Fruit fly (Drosophila melanogaster) whole organism, pupa: ENCODE data around the gene Glut3.

ENCODE experiments used
- CG10348 ChIP-seq: fragments of 200-800 bp; sonication (Bioruptor generic); IDR thresholded peaks from 2 replicates; pipeline ENCODE4 v1.3.6; 2022; ENCODE audit warnings: missing biosample characterization, missing genetic modification characterization
- CG12605 ChIP-seq: fragments of 200-800 bp; sonication (Bioruptor generic); IDR thresholded peaks from 2 replicates; pipeline ENCODE4 v1.3.6; 2022; ENCODE audit warnings: missing biosample characterization, missing genetic modification characterization
- CG13204 ChIP-seq: fragments of 200-800 bp; sonication (Bioruptor generic); optimal IDR thresholded peaks from 2 replicates; lab custom pipeline; 2018; ENCODE audit warnings: missing biosample characterization, mild to moderate bottlenecking, missing genetic modification characterization, moderate library complexity
- CG14655 ChIP-seq: fragments of 200-800 bp; sonication (Bioruptor generic); optimal IDR thresholded peaks from 3 replicates; lab custom pipeline; 2017; ENCODE audit warnings: mild to moderate bottlenecking, missing biosample characterization, missing genetic modification reagents, missing genetic modification characterization
- CG15710 ChIP-seq: fragments of 200-800 bp; sonication (Bioruptor generic); optimal IDR thresholded peaks from 2 replicates; lab custom pipeline; 2018; ENCODE audit warnings: missing biosample characterization, mild to moderate bottlenecking, missing genetic modification characterization, moderate library complexity
- CG17806 ChIP-seq: fragments of 200-800 bp; sonication (Bioruptor generic); optimal IDR thresholded peaks from 2 replicates; lab custom pipeline; 2018; ENCODE audit warnings: missing biosample characterization, mild to moderate bottlenecking, missing genetic modification characterization, moderate library complexity
- CG32121 ChIP-seq: fragments of 200-800 bp; sonication (Bioruptor generic); IDR thresholded peaks from 2 replicates; pipeline ENCODE4 v1.3.6; 2022; ENCODE audit warnings: missing biosample characterization, missing genetic modification characterization
- CG34367 ChIP-seq: fragments of 200-800 bp; sonication (Bioruptor generic); optimal IDR thresholded peaks from 2 replicates; lab custom pipeline; 2018; ENCODE audit warnings: missing biosample characterization, mild to moderate bottlenecking, missing genetic modification characterization
- CG4496 ChIP-seq: fragments of 200-800 bp; sonication (Bioruptor generic); IDR thresholded peaks from 3 replicates; pipeline ENCODE4 v1.3.6; 2022; ENCODE audit warnings: missing biosample characterization, missing genetic modification characterization
- CG8159 ChIP-seq: fragments of 200-800 bp; sonication (Bioruptor generic); optimal IDR thresholded peaks from 3 replicates; lab custom pipeline; 2018; ENCODE audit warnings: missing biosample characterization, mild to moderate bottlenecking, missing genetic modification characterization, moderate library complexity
- CG8301 ChIP-seq: fragments of 200-800 bp; sonication (Bioruptor generic); optimal IDR thresholded peaks from 2 replicates; lab custom pipeline; 2018; ENCODE audit warnings: missing biosample characterization, mild to moderate bottlenecking, missing genetic modification characterization
- CG9948 ChIP-seq: fragments of 200-800 bp; sonication (Bioruptor generic); optimal IDR thresholded peaks from 2 replicates; lab custom pipeline; 2018; ENCODE audit warnings: missing biosample characterization, mild to moderate bottlenecking, missing genetic modification characterization, moderate library complexity
- D1 ChIP-seq: fragments of 200-800 bp; sonication (Bioruptor generic); optimal IDR thresholded peaks from 2 replicates; lab custom pipeline; 2018; ENCODE audit warnings: missing biosample characterization, mild to moderate bottlenecking, missing genetic modification characterization, moderate library complexity
- EcR ChIP-seq: fragments of 200-800 bp; sonication (Bioruptor generic); optimal IDR thresholded peaks from 3 replicates; lab custom pipeline; 2019; ENCODE audit warnings: missing biosample characterization, missing genetic modification characterization, mild to moderate bottlenecking, moderate library complexity, missing genetic modification reagents
- Ets98B ChIP-seq: fragments of 200-800 bp; sonication (Bioruptor generic); IDR thresholded peaks from 2 replicates; pipeline ENCODE4 v1.3.6; 2022; ENCODE audit warnings: missing biosample characterization, missing genetic modification characterization
- Pif1A ChIP-seq: fragments of 200-800 bp; sonication (Bioruptor generic); optimal IDR thresholded peaks from 3 replicates; lab custom pipeline; 2016; ENCODE audit warnings: missing biosample characterization, missing genetic modification characterization
- Pif1B ChIP-seq: fragments of 200-800 bp; sonication (Bioruptor generic); optimal IDR thresholded peaks from 3 replicates; lab custom pipeline; 2016; ENCODE audit warnings: missing biosample characterization, missing genetic modification characterization
- Snoo ChIP-seq: fragments of 200-800 bp; sonication (Bioruptor generic); optimal IDR thresholded peaks from 3 replicates; lab custom pipeline; 2017; ENCODE audit warnings: missing biosample characterization, mild to moderate bottlenecking, missing genetic modification characterization, inconsistent platforms
- fd96Ca ChIP-seq: fragments of 200-800 bp; sonication (Bioruptor generic); IDR thresholded peaks from 3 replicates; pipeline ENCODE4 v1.3.6; 2022; ENCODE audit warnings: missing biosample characterization, missing genetic modification characterization
- gl ChIP-seq: fragments of 200-800 bp; sonication (Bioruptor generic); optimal IDR thresholded peaks from 2 replicates; lab custom pipeline; 2018; ENCODE audit warnings: missing biosample characterization, mild to moderate bottlenecking, missing genetic modification characterization
- rn ChIP-seq: fragments of 200-800 bp; sonication (Bioruptor generic); IDR thresholded peaks from 2 replicates; pipeline ENCODE4 v1.3.6; 2022; ENCODE audit warnings: missing biosample characterization, missing genetic modification characterization

Glut3 gene

DNA sequence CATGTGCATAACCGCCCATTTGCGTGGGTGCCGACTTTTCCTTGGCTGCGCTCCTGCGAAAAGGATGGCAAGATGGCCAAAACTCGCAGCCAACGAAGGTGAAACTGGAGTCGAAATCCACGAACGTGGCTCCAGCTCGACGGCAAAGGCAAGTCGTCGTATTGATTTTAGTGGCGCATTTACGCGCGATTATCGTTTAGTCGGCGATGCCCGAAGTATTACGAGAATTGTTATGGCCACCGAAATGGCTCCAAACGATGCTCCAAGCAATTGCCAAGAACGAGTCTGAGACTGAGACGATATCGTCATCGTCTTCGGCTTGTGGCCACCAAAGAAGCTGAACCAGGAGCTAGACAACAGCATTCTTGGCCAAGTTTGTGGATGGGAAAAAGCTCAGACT is 3.5 kb downstream of the Glut3 start:
- TF ChIP-seq CG17806 (tag; lab: Kevin White, UChicago), result no peak
- no peak for TF ChIP-seq CG13204 (GFP tag; lab: Kevin White, UChicago)
- no peak for TF ChIP-seq CG9948 (tag; lab: Kevin White, UChicago)
- no peak for TF ChIP-seq CG34367
- TF ChIP-seq CG12605 (GFP tag; lab: Robert Waterston, UW), result no peak
- no peak for TF ChIP-seq CG10348
- TF ChIP-seq Snoo, result no peak
- TF ChIP-seq Pif1B (GFP tag; lab: Kevin White, UChicago), result no peak
- no peak for TF ChIP-seq CG4496 (GFP tag; lab: Robert Waterston, UW)
- no peak for TF ChIP-seq rn (GFP tag; lab: Robert Waterston, UW)
- no peak for TF ChIP-seq CG32121 (GFP tag; lab: Robert Waterston, UW)
- no peak for TF ChIP-seq gl (tag; lab: Kevin White, UChicago)
- no peak for TF ChIP-seq CG14655 (GFP tag; lab: Kevin White, UChicago)
- TF ChIP-seq CG15710 (tag; lab: Kevin White, UChicago), result no peak
- no peak for TF ChIP-seq D1
- no peak for TF ChIP-seq Pif1A (GFP tag; lab: Kevin White, UChicago)
- TF ChIP-seq Ets98B (GFP tag; lab: Robert Waterston, UW), result no peak
- TF ChIP-seq, all 21 proteins: peak for 0

DNA sequence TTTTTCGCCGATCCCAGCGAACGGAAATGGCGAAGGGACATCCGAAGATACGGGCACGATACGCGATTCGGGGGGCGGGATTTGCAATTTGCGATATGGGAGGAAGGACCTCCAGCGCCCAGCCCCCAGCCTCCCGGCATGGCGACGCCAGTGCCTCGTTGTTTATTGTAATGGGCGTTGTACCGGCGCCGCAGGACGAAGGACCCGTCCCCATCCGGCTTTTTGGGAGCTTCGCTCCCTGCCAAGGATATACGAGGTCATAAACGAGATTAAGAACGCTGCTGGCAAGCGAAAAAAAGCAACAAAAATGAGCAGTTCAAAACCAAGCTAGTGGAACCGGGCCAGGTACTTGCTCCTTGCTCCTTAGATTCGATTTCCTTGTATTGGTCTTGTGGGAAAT is 4.5 kb downstream of the Glut3 start:
- TF ChIP-seq Ets98B (GFP tag; lab: Robert Waterston, UW) (no peak), Pif1A (GFP tag; lab: Kevin White, UChicago) (no peak), CG8159 (tag; lab: Kevin White, UChicago) (no peak), EcR (GFP tag; lab: Kevin White, UChicago) (no peak), CG17806 (tag; lab: Kevin White, UChicago) (no peak), gl (tag; lab: Kevin White, UChicago) (no peak), fd96Ca (no peak), CG4496 (GFP tag; lab: Robert Waterston, UW) (no peak)

DNA sequence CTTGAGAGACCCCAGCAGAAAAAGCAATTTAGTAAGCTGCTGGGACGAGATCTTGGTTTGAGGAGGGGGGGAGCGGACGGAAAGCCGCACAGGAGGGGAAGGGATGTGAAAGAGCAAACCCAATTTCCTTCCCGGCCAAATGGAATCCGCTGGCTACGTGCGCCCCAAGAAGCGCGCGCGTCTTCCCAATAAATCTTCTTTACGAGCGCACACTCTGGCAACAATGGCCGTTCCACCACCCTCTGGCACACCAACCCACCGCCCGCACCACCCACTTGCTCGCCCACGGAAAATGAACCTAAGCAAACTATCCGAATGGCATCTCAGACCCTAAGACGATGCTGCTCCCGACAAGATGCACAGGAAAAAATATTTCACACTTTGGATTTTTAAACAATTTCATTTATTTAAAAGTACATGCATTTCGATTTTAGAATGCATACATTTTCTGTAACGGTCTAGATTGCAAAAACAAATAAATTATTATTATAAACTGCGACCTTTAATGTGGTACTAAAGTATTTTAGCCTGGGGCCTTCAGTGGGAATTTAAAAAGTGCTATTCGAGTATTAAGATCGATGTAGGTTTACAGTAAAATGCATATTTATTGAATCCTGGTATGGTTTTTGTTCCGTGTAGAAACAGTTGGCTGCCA is 6.0 kb downstream of the Glut3 start:
- TF ChIP-seq CG13204 (GFP tag; lab: Kevin White, UChicago), result no peak
- TF ChIP-seq CG9948 (tag; lab: Kevin White, UChicago), result no peak
- no peak for TF ChIP-seq CG4496 (GFP tag; lab: Robert Waterston, UW)
- no peak for TF ChIP-seq Pif1B (GFP tag; lab: Kevin White, UChicago)
- no peak for TF ChIP-seq CG14655 (GFP tag; lab: Kevin White, UChicago)
- no peak for TF ChIP-seq Snoo
- TF ChIP-seq CG12605 (GFP tag; lab: Robert Waterston, UW), result no peak
- TF ChIP-seq Ets98B (GFP tag; lab: Robert Waterston, UW), result no peak
- TF ChIP-seq gl (tag; lab: Kevin White, UChicago), result no peak
- TF ChIP-seq EcR (GFP tag; lab: Kevin White, UChicago), result no peak
- no peak for TF ChIP-seq CG15710 (tag; lab: Kevin White, UChicago)

dm6 chr3R:16794590-16794967 is 6.5 kb downstream of the Glut3 start:
- TF ChIP-seq CG13204 (GFP tag; lab: Kevin White, UChicago), result no peak
- no peak for TF ChIP-seq CG12605 (GFP tag; lab: Robert Waterston, UW)
- no peak for TF ChIP-seq Pif1B (GFP tag; lab: Kevin White, UChicago)
- TF ChIP-seq gl (tag; lab: Kevin White, UChicago), result no peak

dm6 chr3R:16797805-16798204 is 9.7 kb downstream of the Glut3 start:
- TF ChIP-seq CG9948 (tag; lab: Kevin White, UChicago) (no peak), rn (GFP tag; lab: Robert Waterston, UW) (no peak), Pif1B (GFP tag; lab: Kevin White, UChicago) (no peak), CG10348 (no peak), CG8301 (tag; lab: Kevin White, UChicago) (no peak), CG14655 (GFP tag; lab: Kevin White, UChicago) (no peak), Ets98B (GFP tag; lab: Robert Waterston, UW) (no peak), CG8159 (tag; lab: Kevin White, UChicago) (no peak), CG12605 (GFP tag; lab: Robert Waterston, UW) (no peak), Snoo (no peak)

DNA sequence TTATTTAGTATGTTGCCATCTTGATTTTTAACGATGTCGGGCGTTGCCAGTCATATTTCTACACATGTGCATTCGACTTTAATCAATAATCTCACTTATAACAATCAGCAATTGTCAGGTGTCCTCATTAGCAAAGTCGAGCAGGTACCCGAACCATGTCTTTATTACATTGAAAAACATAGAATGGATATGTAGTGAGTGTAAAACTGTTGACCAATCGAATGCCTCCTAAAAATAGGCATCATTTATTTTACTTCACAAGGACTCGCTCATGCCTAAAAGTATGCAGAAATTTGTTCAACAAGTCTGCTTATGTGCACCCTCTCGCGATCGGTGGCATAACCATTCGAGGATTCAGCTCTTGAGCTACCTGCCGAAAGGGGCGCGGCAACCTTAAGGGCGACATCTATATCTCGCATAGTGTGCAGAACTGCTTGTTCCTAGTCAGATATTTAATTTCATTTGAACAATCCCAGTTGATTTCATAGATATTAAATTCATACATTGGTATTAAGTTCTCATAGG is 10.5 kb downstream of the Glut3 start:
- TF ChIP-seq CG13204 (GFP tag; lab: Kevin White, UChicago), result no peak
- peak; percentile 69 for TF ChIP-seq CG14655 (GFP tag; lab: Kevin White, UChicago)
- TF ChIP-seq CG34367, result peak; percentile 59
- TF ChIP-seq CG12605 (GFP tag; lab: Robert Waterston, UW), result no peak
- no peak for TF ChIP-seq Ets98B (GFP tag; lab: Robert Waterston, UW)
- peak; percentile 42 for TF ChIP-seq rn (GFP tag; lab: Robert Waterston, UW)
- TF ChIP-seq CG4496 (GFP tag; lab: Robert Waterston, UW), result no peak
- no peak for TF ChIP-seq CG9948 (tag; lab: Kevin White, UChicago)
- peak; percentile 68 for TF ChIP-seq Snoo
- TF ChIP-seq CG32121 (GFP tag; lab: Robert Waterston, UW), result no peak
- TF ChIP-seq Pif1A (GFP tag; lab: Kevin White, UChicago), result peak; percentile 11
- 0 out of 2 replicates have a peak, but pooled peaks have one; percentile 11 for TF ChIP-seq CG10348
- no peak for TF ChIP-seq gl (tag; lab: Kevin White, UChicago)
- no peak for TF ChIP-seq CG17806 (tag; lab: Kevin White, UChicago)
- TF ChIP-seq D1, result peak; percentile 78
- TF ChIP-seq CG15710 (tag; lab: Kevin White, UChicago), result peak; percentile 43
- peak; percentile 75 for TF ChIP-seq fd96Ca
- TF ChIP-seq CG8301 (tag; lab: Kevin White, UChicago), result no peak
- TF ChIP-seq Pif1B (GFP tag; lab: Kevin White, UChicago), result no peak
- TF ChIP-seq EcR (GFP tag; lab: Kevin White, UChicago), result no peak
- peak; percentile 30 for TF ChIP-seq CG8159 (tag; lab: Kevin White, UChicago)
